Worm (Caenorhabditis elegans): ENCODE measurements around the gene Y48A6B.7.
A peak's percentile ranks its signal among the peaks of the same experiment; 100 is the strongest.
"Not testable (repeated sequence)": the region's sequence is repeated elsewhere in the genome, so short reads cannot be mapped to it uniquely, and the experiment has no call there.

Y48A6B.7 gene

ce11 chrIII:11045196-11045595 is 18.8 kb upstream of the Y48A6B.7 start:
- no peak for TF ChIP-seq dao-5 (tag; optimal IDR thresholded peaks at IDR 0.05)
- no peak for TF ChIP-seq W03F9.2 (tag; optimal IDR thresholded peaks at IDR 0.05)
- TF ChIP-seq him-1 (tag; optimal IDR thresholded peaks at IDR 0.05) = no peak

- no peak for TF ChIP-seq W03F9.2 (tag; optimal IDR thresholded peaks at IDR 0.05)
- no peak for TF ChIP-seq him-1 (tag; optimal IDR thresholded peaks at IDR 0.05)
- TF ChIP-seq dao-5 (tag; optimal IDR thresholded peaks at IDR 0.05) = no peak
Measured at ce11 chrIII:11040606-11041005, 14.2 kb upstream of the Y48A6B.7 start.

ce11 chrIII:11039250-11039649 is 12.9 kb upstream of the Y48A6B.7 start:
- no peak for TF ChIP-seq him-1 (tag; optimal IDR thresholded peaks at IDR 0.05)
- TF ChIP-seq W03F9.2 (tag; optimal IDR thresholded peaks at IDR 0.05) = no peak
- TF ChIP-seq dao-5 (tag; optimal IDR thresholded peaks at IDR 0.05) = no peak

ce11 chrIII:11036640-11037039 is 10.3 kb upstream of the Y48A6B.7 start, which contains the start of gene spat-2:
Gene spat-2 (plus strand): TSS chrIII:11036940.
- no peak for TF ChIP-seq him-1 (tag; optimal IDR thresholded peaks at IDR 0.05)
- TF ChIP-seq W03F9.2 (tag; optimal IDR thresholded peaks at IDR 0.05) = no peak
- TF ChIP-seq dao-5 (tag; optimal IDR thresholded peaks at IDR 0.05) = no peak

ce11 chrIII:11036132-11036531 is 9.8 kb upstream of the Y48A6B.7 start:
- TF ChIP-seq W03F9.2 (tag; optimal IDR thresholded peaks at IDR 0.05) (peak; percentile 81), him-1 (tag; optimal IDR thresholded peaks at IDR 0.05) (peak; percentile 9), dao-5 (tag; optimal IDR thresholded peaks at IDR 0.05) (no peak)

- no peak for TF ChIP-seq dao-5 (tag; optimal IDR thresholded peaks at IDR 0.05)
- TF ChIP-seq W03F9.2 (tag; optimal IDR thresholded peaks at IDR 0.05) = no peak
- no peak for TF ChIP-seq him-1 (tag; optimal IDR thresholded peaks at IDR 0.05)
Measured at ce11 chrIII:11032872-11033271, 6.5 kb upstream of the Y48A6B.7 start, which contains the start of gene Y48A6B.9. Gene Y48A6B.9 (plus strand): TSS chrIII:11033172.

ce11 chrIII:11031309-11031708 is 4.9 kb upstream of the Y48A6B.7 start, which contains the start of gene Y48A6B.14:
Gene Y48A6B.14 (plus strand): TSS chrIII:11031609.
- no peak for TF ChIP-seq him-1 (tag; optimal IDR thresholded peaks at IDR 0.05)
- no peak for TF ChIP-seq dao-5 (tag; optimal IDR thresholded peaks at IDR 0.05)
- TF ChIP-seq W03F9.2 (tag; optimal IDR thresholded peaks at IDR 0.05) = no peak

ce11 chrIII:11029337-11029736 is 3.0 kb upstream of the Y48A6B.7 start, which contains the start of gene Y48A6B.8:
Gene Y48A6B.8 (minus strand): TSS chrIII:11029437.
- TF ChIP-seq him-1, dao-5, W03F9.2 (tag; optimal IDR thresholded peaks at IDR 0.05): not testable (repeated sequence)

- TF ChIP-seq him-1 (tag; optimal IDR thresholded peaks at IDR 0.05) (no peak), dao-5 (tag; optimal IDR thresholded peaks at IDR 0.05) (no peak), W03F9.2 (tag; optimal IDR thresholded peaks at IDR 0.05) (no peak)
Measured at ce11 chrIII:11025138-11025537, 1.2 kb downstream of the Y48A6B.7 start.

- TF ChIP-seq dao-5 (tag; optimal IDR thresholded peaks at IDR 0.05) = no peak
- no peak for TF ChIP-seq W03F9.2 (tag; optimal IDR thresholded peaks at IDR 0.05)
- TF ChIP-seq him-1 (tag; optimal IDR thresholded peaks at IDR 0.05) = no peak
Measured at ce11 chrIII:11022278-11022677, 4.1 kb downstream of the Y48A6B.7 start.

ce11 chrIII:11012264-11012663 is 14.1 kb downstream of the Y48A6B.7 start, which contains the start of gene kvs-4:
Gene kvs-4 (plus strand): TSS chrIII:11012564.
- TF ChIP-seq W03F9.2 (tag; optimal IDR thresholded peaks at IDR 0.05) = no peak
- no peak for TF ChIP-seq him-1 (tag; optimal IDR thresholded peaks at IDR 0.05)
- no peak for TF ChIP-seq dao-5 (tag; optimal IDR thresholded peaks at IDR 0.05)

ce11 chrIII:11010597-11010996 is 15.8 kb downstream of the Y48A6B.7 start:
- TF ChIP-seq him-1 (tag; optimal IDR thresholded peaks at IDR 0.05) (no peak), dao-5 (tag; optimal IDR thresholded peaks at IDR 0.05) (no peak), W03F9.2 (tag; optimal IDR thresholded peaks at IDR 0.05) (no peak)

- TF ChIP-seq W03F9.2 (tag; optimal IDR thresholded peaks at IDR 0.05) (no peak), dao-5 (tag; optimal IDR thresholded peaks at IDR 0.05) (no peak), him-1 (tag; optimal IDR thresholded peaks at IDR 0.05) (no peak)
Measured at ce11 chrIII:11008869-11009268, 17.5 kb downstream of the Y48A6B.7 start, which contains the start of gene exos-1. Gene exos-1 (plus strand): TSS chrIII:11009043.

ce11 chrIII:11007552-11008272 is 18.7 kb downstream of the Y48A6B.7 start, which contains the start of the genes fipr-17 and Y48A6B.3:
Gene fipr-17 (minus strand): TSS chrIII:11007602.
Gene Y48A6B.3 (plus strand): TSS chrIII:11008222.
- peak; percentile 76 for TF ChIP-seq W03F9.2 (tag; optimal IDR thresholded peaks at IDR 0.05)
- TF ChIP-seq dao-5 (tag; optimal IDR thresholded peaks at IDR 0.05) = no peak

All from whole organism, L4/young adult.